Worm (Caenorhabditis elegans) whole organism, L4 larva: Measurements from ENCODE around the gene tba-4.

Experiments used
- daf-16 ChIP-seq, 3 experiments: sonication (generic microtip); optimal IDR thresholded peaks; 2 replicates each; lab custom pipeline; 2016 to 2017; ENCODE audit warnings: missing genetic modification characterization in 3 of 3, missing genetic modification reagents in 3 of 3, mild to moderate bottlenecking in 2 of 3, missing compliant biosample characterization in 2 of 3, missing biosample characterization in 1 of 3, moderate library complexity in 1 of 3
- egl-27 ChIP-seq: sonication (generic microtip); optimal IDR thresholded peaks from 3 replicates; lab custom pipeline; 2017; ENCODE audit warnings: missing biosample characterization, missing genetic modification reagents, missing genetic modification characterization
- madf-5 ChIP-seq, 2 experiments: fragments of 200-800 bp; sonication (Bioruptor generic); IDR thresholded peaks; 2 replicates each; pipeline ENCODE4 v1.3.6; 2022; ENCODE audit warnings: missing compliant biosample characterization in 2 of 2, missing genetic modification characterization in 2 of 2
- nhr-76 ChIP-seq: fragments of 150-350 bp; optimal IDR thresholded peaks from 2 replicates; lab custom pipeline; 2014; ENCODE audit warnings: missing biosample characterization, missing genetic modification characterization
- saeg-2 ChIP-seq: fragments of 200-800 bp; sonication (Bioruptor generic); IDR thresholded peaks from 2 replicates; pipeline ENCODE4 v1.3.6; 2022; ENCODE audit warnings: missing genetic modification reagents, missing genetic modification characterization, missing compliant biosample characterization
- snpc-1.2 ChIP-seq: fragments of 200-800 bp; sonication (Bioruptor generic); IDR thresholded peaks from 2 replicates; pipeline ENCODE4 v1.3.6; 2022; ENCODE audit warnings: missing genetic modification reagents, missing genetic modification characterization, missing compliant biosample characterization

DNA sequence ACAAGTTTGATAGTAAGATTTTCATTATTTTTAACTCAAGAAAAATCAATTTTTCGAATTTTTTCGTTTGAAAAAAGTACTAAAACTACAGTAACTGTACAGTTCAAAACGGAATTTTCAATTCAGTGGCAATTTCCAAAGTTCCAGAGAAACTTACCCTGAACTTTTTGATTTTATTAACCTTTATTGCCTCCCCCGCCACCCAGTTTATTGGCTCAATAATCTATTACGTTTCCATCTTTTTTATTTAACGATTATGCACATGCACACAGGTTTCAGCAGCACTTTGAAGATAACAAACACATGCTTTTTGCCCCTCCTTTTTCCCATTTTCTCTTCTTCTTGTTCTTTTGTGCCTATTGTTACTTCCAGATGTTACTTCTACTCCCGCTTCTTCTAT, 37.9 kb upstream of the tba-4 start, which contains the start of gene lurp-1:
- no peak for TF ChIP-seq daf-16 (GFP tag; optimal IDR thresholded peaks at IDR 0.05; lab: Kevin White, UChicago)
- TF ChIP-seq daf-16 (tag; optimal IDR thresholded peaks at IDR 0.05; lab: Kevin White, UChicago), result no peak
- TF ChIP-seq madf-5 (GFP tag; IDR thresholded peaks at IDR 0.05; lab: Robert Waterston, UW), result no peak
- TF ChIP-seq saeg-2 (GFP tag; lab: Robert Waterston, UW), result no peak
- TF ChIP-seq egl-27 (tag; lab: Kevin White, UChicago), result no peak
- TF ChIP-seq snpc-1.2, result no peak
- TF ChIP-seq nhr-76 (tag; lab: Kevin White, UChicago), result no peak
